Fruit fly (Drosophila melanogaster) whole organism, embryonic: Measurements from ENCODE around the gene Scgbeta.

ENCODE experiments used
- Abd-B ChIP-seq: fragments of 200-800 bp; sonication (Bioruptor generic); optimal IDR thresholded peaks from 2 replicates; lab custom pipeline; 2018; ENCODE audit warnings: missing biosample characterization, mild to moderate bottlenecking, missing genetic modification characterization, moderate library complexity
- Aef1 ChIP-seq: fragments of 200-800 bp; sonication (Bioruptor generic); IDR thresholded peaks from 3 replicates; pipeline ENCODE4 v1.3.6; 2022; ENCODE audit warnings: missing biosample characterization, missing genetic modification characterization
- Atf-2 ChIP-seq: fragments of 200-800 bp; sonication (Bioruptor generic); optimal IDR thresholded peaks from 2 replicates; lab custom pipeline; 2016; ENCODE audit warnings: missing biosample characterization, missing genetic modification characterization
- B-H1 ChIP-seq: fragments of 200-800 bp; sonication (Bioruptor generic); IDR thresholded peaks from 3 replicates; pipeline ENCODE4 v1.3.6; 2022; ENCODE audit warnings: missing biosample characterization, missing genetic modification characterization
- BEAF-32 ChIP-seq: fragments of 200-800 bp; sonication (Bioruptor generic); optimal IDR thresholded peaks from 3 replicates; lab custom pipeline; 2017; ENCODE audit warnings: missing biosample characterization, missing genetic modification characterization, mild to moderate bottlenecking, moderate library complexity, missing genetic modification reagents
- BtbVII ChIP-seq: fragments of 200-800 bp; sonication (Bioruptor generic); optimal IDR thresholded peaks from 3 replicates; lab custom pipeline; 2017; ENCODE audit warnings: missing biosample characterization, mild to moderate bottlenecking, missing genetic modification characterization
- CG10543 ChIP-seq: fragments of 200-800 bp; sonication (Bioruptor generic); optimal IDR thresholded peaks from 3 replicates; lab custom pipeline; 2017; ENCODE audit warnings: missing biosample characterization, mild to moderate bottlenecking, missing genetic modification characterization, moderate library complexity
- CG12744 ChIP-seq: fragments of 200-800 bp; sonication (Bioruptor generic); optimal IDR thresholded peaks from 2 replicates; lab custom pipeline; 2016; ENCODE audit warnings: missing biosample characterization, missing genetic modification characterization
- CG13287 ChIP-seq: fragments of 200-800 bp; sonication (Bioruptor generic); IDR thresholded peaks from 2 replicates; pipeline ENCODE4 v1.3.6; 2022; ENCODE audit warnings: missing biosample characterization, missing genetic modification characterization; ENCODE audit not compliant: partially characterized antibody
- CG13624 ChIP-seq: fragments of 200-800 bp; sonication (Bioruptor generic); optimal IDR thresholded peaks from 2 replicates; lab custom pipeline; 2016; ENCODE audit warnings: missing biosample characterization, missing genetic modification characterization
- CG1647 ChIP-seq: fragments of 200-800 bp; sonication (Bioruptor generic); optimal IDR thresholded peaks from 3 replicates; lab custom pipeline; 2016; ENCODE audit warnings: missing biosample characterization, missing genetic modification characterization
- CG16779 ChIP-seq: fragments of 200-800 bp; sonication (Bioruptor generic); IDR thresholded peaks from 2 replicates; pipeline ENCODE4 v1.3.6; 2022; ENCODE audit warnings: missing biosample characterization, missing genetic modification characterization
- CG1832 ChIP-seq: fragments of 200-800 bp; sonication (Bioruptor generic); optimal IDR thresholded peaks from 2 replicates; lab custom pipeline; 2017; ENCODE audit warnings: missing biosample characterization, mild to moderate bottlenecking, missing genetic modification characterization, inconsistent platforms
- CG30403 ChIP-seq: fragments of 200-800 bp; sonication (Bioruptor generic); optimal IDR thresholded peaks from 3 replicates; lab custom pipeline; 2016; ENCODE audit warnings: missing biosample characterization, missing genetic modification characterization
- CG3838 ChIP-seq: fragments of 200-800 bp; sonication (Bioruptor generic); optimal IDR thresholded peaks from 3 replicates; lab custom pipeline; 2016; ENCODE audit warnings: missing biosample characterization, missing genetic modification characterization
- CG4617 ChIP-seq: fragments of 200-800 bp; sonication (Bioruptor generic); optimal IDR thresholded peaks from 3 replicates; lab custom pipeline; 2016; ENCODE audit warnings: missing biosample characterization, missing genetic modification characterization, borderline replicate concordance
- CG6791 ChIP-seq: fragments of 200-800 bp; sonication (Bioruptor generic); IDR thresholded peaks from 3 replicates; pipeline ENCODE4 v1.3.6; 2022; ENCODE audit warnings: missing biosample characterization, missing genetic modification characterization; ENCODE audit not compliant: partially characterized antibody
- CG6854 ChIP-seq: fragments of 200-800 bp; sonication (Bioruptor generic); optimal IDR thresholded peaks from 3 replicates; lab custom pipeline; 2017; ENCODE audit warnings: missing biosample characterization, mild to moderate bottlenecking, missing genetic modification characterization
- CG7372 ChIP-seq: fragments of 200-800 bp; sonication (Bioruptor generic); IDR thresholded peaks from 2 replicates; pipeline ENCODE4 v1.3.6; 2022; ENCODE audit warnings: missing biosample characterization, missing genetic modification characterization
- Deaf1 ChIP-seq: fragments of 200-800 bp; optimal IDR thresholded peaks from 3 replicates; lab custom pipeline; 2019; ENCODE audit warnings: missing biosample characterization, mild to moderate bottlenecking, missing genetic modification characterization, moderate library complexity
- Dip2 ChIP-seq: fragments of 200-800 bp; sonication (Bioruptor generic); IDR thresholded peaks from 2 replicates; pipeline ENCODE4 v1.3.6; 2022; ENCODE audit warnings: missing biosample characterization, missing genetic modification characterization
- Dip3 ChIP-seq: fragments of 200-800 bp; sonication (Bioruptor generic); optimal IDR thresholded peaks from 3 replicates; lab custom pipeline; 2016; ENCODE audit warnings: missing biosample characterization, missing genetic modification characterization
- Lim3 ChIP-seq: fragments of 200-800 bp; sonication (Bioruptor generic); IDR thresholded peaks from 2 replicates; pipeline ENCODE4 v1.3.6; 2022; ENCODE audit warnings: missing biosample characterization, missing genetic modification characterization
- Poxn ChIP-seq: fragments of 200-800 bp; sonication (Bioruptor generic); IDR thresholded peaks from 2 replicates; pipeline ENCODE4 v1.3.6; 2022; ENCODE audit warnings: missing biosample characterization, missing genetic modification characterization
- Sin3A ChIP-seq: fragments of >200 bp; optimal IDR thresholded peaks from 2 replicates; lab custom pipeline; 2018
- Six4 ChIP-seq: fragments of 200-800 bp; sonication (Bioruptor generic); optimal IDR thresholded peaks from 2 replicates; lab custom pipeline; 2016; ENCODE audit warnings: missing biosample characterization, missing genetic modification characterization
- al ChIP-seq: fragments of 200-800 bp; sonication (Bioruptor generic); IDR thresholded peaks from 2 replicates; pipeline ENCODE4 v1.3.6; 2022; ENCODE audit warnings: missing biosample characterization, missing genetic modification characterization
- bbx ChIP-seq: fragments of 200-800 bp; sonication (Bioruptor generic); IDR thresholded peaks from 2 replicates; pipeline ENCODE4 v1.3.6; 2022; ENCODE audit warnings: missing biosample characterization, missing genetic modification characterization; ENCODE audit not compliant: partially characterized antibody
- cg ChIP-seq: fragments of 200-800 bp; sonication (Bioruptor generic); optimal IDR thresholded peaks from 3 replicates; lab custom pipeline; 2019; ENCODE audit warnings: missing biosample characterization, mild to moderate bottlenecking, missing genetic modification characterization, moderate library complexity
- nom ChIP-seq: fragments of 200-800 bp; sonication (Bioruptor generic); optimal IDR thresholded peaks from 2 replicates; lab custom pipeline; 2017; ENCODE audit warnings: missing biosample characterization, missing genetic modification characterization, mild to moderate bottlenecking, moderate library complexity, missing genetic modification reagents
- pb ChIP-seq: fragments of 200-800 bp; sonication (Bioruptor generic); optimal IDR thresholded peaks from 3 replicates; lab custom pipeline; 2016; ENCODE audit warnings: missing biosample characterization, missing genetic modification characterization
- ro ChIP-seq: fragments of 200-800 bp; sonication (Bioruptor generic); IDR thresholded peaks from 2 replicates; pipeline ENCODE4 v1.3.6; 2022; ENCODE audit warnings: missing biosample characterization, missing genetic modification characterization
- sd ChIP-seq: fragments of 200-800 bp; sonication (Bioruptor generic); optimal IDR thresholded peaks from 3 replicates; lab custom pipeline; 2018; ENCODE audit warnings: missing biosample characterization, mild to moderate bottlenecking, missing genetic modification characterization, moderate library complexity
- tll ChIP-seq, 2 experiments: fragments of 200-800 bp in 1 of 2; fragments of >200 bp in 1 of 2; sonication (Bioruptor generic) in 1 of 2; optimal IDR thresholded peaks; 2 replicates each; lab custom pipeline; 2017 to 2019; ENCODE audit warnings: missing biosample characterization in 2 of 2, missing genetic modification characterization in 2 of 2, mild to moderate bottlenecking in 1 of 2, moderate library complexity in 1 of 2
- tna ChIP-seq: fragments of 200-800 bp; sonication (Bioruptor generic); IDR thresholded peaks from 2 replicates; pipeline ENCODE4 v1.3.6; 2022; ENCODE audit warnings: missing biosample characterization, missing genetic modification characterization; ENCODE audit not compliant: partially characterized antibody

The Scgbeta gene

dm6 chr3R:12439401-12440143 lies 17.3 kb upstream of the Scgbeta start, which contains the start of gene Desat1 (continued):
- TF ChIP-seq CG1647 (GFP tag; lab: Kevin White, UChicago) (no peak), Abd-B (peak; percentile 41), CG13624 (GFP tag; lab: Kevin White, UChicago) (peak; percentile 29), CG10543 (GFP tag; lab: Kevin White, UChicago) (peak; percentile 31), CG1832 (no peak), CG4617 (GFP tag; lab: Kevin White, UChicago) (peak; percentile 49), BtbVII (GFP tag; lab: Kevin White, UChicago) (peak; percentile 46), Dip3 (GFP tag; lab: Kevin White, UChicago) (no peak), CG16779 (no peak), Aef1 (no peak), tna (GFP tag; lab: Robert Waterston, UW) (peak; percentile 81), sd (tag; lab: Kevin White, UChicago) (peak; percentile 29), CG30403 (GFP tag; lab: Kevin White, UChicago) (peak; percentile 8), CG13287 (GFP tag; lab: Robert Waterston, UW) (peak; percentile 94)
- TF ChIP-seq, all 482 proteins: peak for 99

DNA sequence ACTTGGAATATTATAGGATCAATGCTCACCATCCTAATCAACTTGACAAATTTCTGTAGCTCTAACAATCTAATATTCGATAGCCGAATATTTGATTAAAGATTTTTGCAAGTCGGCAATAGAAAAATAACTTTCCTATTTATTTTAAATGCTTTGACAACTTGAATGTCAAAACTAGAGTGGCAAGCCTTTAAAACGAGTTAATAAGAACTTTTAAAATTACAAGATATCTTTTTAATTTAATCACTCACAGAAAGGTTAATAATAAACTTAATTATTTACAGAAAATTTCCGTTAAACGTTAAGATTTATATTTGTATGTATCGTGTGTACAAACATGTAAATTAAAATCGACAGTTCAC lies 16.8 kb upstream of the Scgbeta start, which contains the start of the genes CG17207 and CG46427:
Gene CG17207, minus strand, starts transcription at position 101 of the 362 bp plus-strand sequence.
Gene CG46427, minus strand, starts transcription at position 101 of the 362 bp plus-strand sequence.
- TF ChIP-seq B-H1 (GFP tag; lab: Robert Waterston, UW) = no peak
- TF ChIP-seq Six4 (GFP tag; lab: Kevin White, UChicago) = no peak
- TF ChIP-seq CG12744 (GFP tag; lab: Kevin White, UChicago) = no peak
- no peak for TF ChIP-seq CG6791 (GFP tag; lab: Robert Waterston, UW)
- no peak for TF ChIP-seq Atf-2 (GFP tag; lab: Kevin White, UChicago)
- no peak for TF ChIP-seq ro (GFP tag; lab: Robert Waterston, UW)
- TF ChIP-seq cg (GFP tag; lab: Kevin White, UChicago) = no peak
- TF ChIP-seq CG6854 (GFP tag; lab: Kevin White, UChicago) = no peak

DNA sequence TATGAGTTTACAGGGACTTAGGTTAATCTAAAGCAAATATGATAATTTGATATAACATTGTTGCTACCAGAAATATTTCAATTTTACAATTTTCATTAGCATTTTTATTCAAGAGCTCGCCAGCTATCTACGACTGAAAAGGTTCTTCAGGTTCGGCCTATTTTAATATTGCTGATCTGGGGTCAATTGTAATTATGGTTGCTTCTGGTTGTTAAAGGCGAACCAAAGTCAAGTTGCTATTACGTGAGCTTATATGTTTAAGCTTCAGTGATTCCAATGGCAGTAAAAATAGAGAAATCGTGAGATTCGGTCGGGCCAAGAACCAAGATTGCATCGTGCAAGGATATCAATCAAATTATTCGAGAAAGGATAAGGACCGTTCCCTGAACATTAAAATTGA lies 13.7 kb upstream of the Scgbeta start, which contains the start of gene Desat2:
Gene Desat2, plus strand, starts transcription at position 301 of the 400 bp plus-strand sequence.
- TF ChIP-seq CG3838 = no peak
- no peak for TF ChIP-seq Dip2 (GFP tag; lab: Robert Waterston, UW)
- no peak for TF ChIP-seq pb (GFP tag; lab: Kevin White, UChicago)
- TF ChIP-seq tll (GFP tag; optimal IDR thresholded peaks at IDR 0.05; lab: Kevin White, UChicago) = no peak
- no peak for TF ChIP-seq Lim3 (GFP tag; lab: Robert Waterston, UW)
- TF ChIP-seq BEAF-32 (GFP tag; lab: Kevin White, UChicago) = no peak
- no peak for TF ChIP-seq al (GFP tag; lab: Robert Waterston, UW)
- no peak for TF ChIP-seq CG7372 (GFP tag; lab: Robert Waterston, UW)
- TF ChIP-seq nom (GFP tag; lab: Kevin White, UChicago) = no peak
- TF ChIP-seq Poxn = no peak
- no peak for TF ChIP-seq Deaf1 (tag; lab: Kevin White, UChicago)
- TF ChIP-seq bbx (GFP tag; lab: Robert Waterston, UW) = no peak
- TF ChIP-seq Sin3A (lab: Kevin White, UChicago) = no peak
